Worm (Caenorhabditis elegans) whole organism, midembryonic: ENCODE measurements around the gene srd-67.

Experiments used
- T22C8.4 ChIP-seq: fragments of 200-800 bp; sonication (Bioruptor generic); IDR thresholded peaks from 2 replicates; pipeline ENCODE4 v1.3.6; 2022; ENCODE audit warnings: missing genetic modification characterization, missing compliant biosample characterization
- flt-1 ChIP-seq: fragments of 200-800 bp; sonication (Bioruptor generic); IDR thresholded peaks from 2 replicates; pipeline ENCODE4 v1.3.6; 2022; ENCODE audit warnings: missing genetic modification characterization, missing compliant biosample characterization
- klf-2 ChIP-seq: fragments of 200-800 bp; sonication (Bioruptor generic); conservative IDR thresholded peaks from 2 replicates; pipeline ENCODE4 v1.3.6; 2022; ENCODE audit warnings: missing genetic modification reagents, missing genetic modification characterization, missing compliant biosample characterization
- tab-1 ChIP-seq: fragments of 200-800 bp; sonication (Bioruptor generic); IDR thresholded peaks from 2 replicates; pipeline ENCODE4 v1.3.6; 2022; ENCODE audit warnings: missing genetic modification characterization, missing compliant biosample characterization
- ztf-23 ChIP-seq: fragments of 200-800 bp; sonication (Bioruptor generic); IDR thresholded peaks from 2 replicates; pipeline ENCODE4 v1.3.6; 2022; ENCODE audit warnings: missing genetic modification reagents, missing genetic modification characterization, missing compliant biosample characterization
- ztf-29 ChIP-seq: fragments of 200-800 bp; sonication (Bioruptor generic); IDR thresholded peaks from 2 replicates; pipeline ENCODE4 v1.3.6; 2022; ENCODE audit warnings: missing genetic modification reagents, missing genetic modification characterization, missing compliant biosample characterization

DNA sequence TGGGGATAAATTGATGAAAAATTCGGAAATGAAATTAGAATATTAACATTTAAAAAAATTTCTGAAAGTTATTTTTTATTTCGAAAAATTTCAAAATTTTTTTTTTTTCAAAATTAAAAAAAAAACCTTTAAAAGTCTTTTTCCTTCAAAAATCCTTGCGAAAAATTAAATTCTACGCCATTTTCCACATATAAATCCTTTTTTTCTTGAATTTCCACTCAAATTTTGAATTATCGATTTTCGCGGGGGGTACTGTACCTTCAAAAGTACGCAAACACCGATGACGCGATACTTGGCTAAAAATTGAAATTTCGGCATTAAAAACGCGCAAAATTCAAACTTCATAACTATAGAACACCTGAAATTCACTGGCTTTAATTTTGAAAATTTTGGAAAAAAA lies 35.0 kb downstream of the srd-67 start:
- no peak for TF ChIP-seq flt-1 (GFP tag; lab: Robert Waterston, UW)
- no peak for TF ChIP-seq ztf-23 (GFP tag; lab: Robert Waterston, UW)
- no peak for TF ChIP-seq tab-1 (GFP tag; lab: Robert Waterston, UW)
- TF ChIP-seq ztf-29 = no peak
- no peak for TF ChIP-seq klf-2
- TF ChIP-seq T22C8.4 (GFP tag; lab: Robert Waterston, UW) = no peak
